Fruit fly (Drosophila melanogaster): Measurements from ENCODE around the gene CG15888.

DNA sequence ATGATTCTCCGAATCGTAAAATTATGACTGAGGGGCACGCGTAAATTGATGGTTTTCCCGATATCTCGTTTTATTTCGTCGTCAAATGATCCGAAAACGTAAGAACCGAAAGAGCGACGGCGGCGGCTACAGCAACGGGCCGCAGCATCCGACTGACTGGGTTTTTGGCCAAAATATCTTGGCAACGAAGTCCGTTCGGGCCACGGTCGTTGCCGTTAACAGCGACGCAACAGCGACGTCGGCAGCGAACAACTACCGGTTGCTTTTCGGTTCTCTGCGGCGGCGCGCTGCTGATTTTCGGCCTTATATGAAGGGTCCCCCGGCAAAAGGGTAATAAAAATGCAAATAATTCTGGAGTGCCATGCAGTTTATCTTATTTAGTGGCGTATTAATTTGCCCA is 47.7 kb upstream of the CG15888 start, which contains the start of gene PK2-R2:
- TF ChIP-seq h (optimal IDR thresholded peaks at IDR 0.05) (no peak), psq (optimal IDR thresholded peaks at IDR 0.05) (no peak)
